Worm (Caenorhabditis elegans) whole organism, L4/young adult: ENCODE measurements around the gene srh-20.

Experiments used
- W03F9.2 ChIP-seq: fragments of 150-350 bp; optimal IDR thresholded peaks from 2 replicates; lab custom pipeline; 2014; ENCODE audit warnings: missing biosample characterization, missing genetic modification characterization
- dao-5 ChIP-seq: sonication (generic microtip); optimal IDR thresholded peaks from 2 replicates; lab custom pipeline; 2016; ENCODE audit warnings: missing genotype, missing genetic modification characterization, moderate library complexity, missing compliant biosample characterization
- him-1 ChIP-seq: sonication (generic microtip); optimal IDR thresholded peaks from 2 replicates; lab custom pipeline; 2016; ENCODE audit warnings: missing genotype, missing genetic modification reagents, missing genetic modification characterization, missing compliant biosample characterization

DNA sequence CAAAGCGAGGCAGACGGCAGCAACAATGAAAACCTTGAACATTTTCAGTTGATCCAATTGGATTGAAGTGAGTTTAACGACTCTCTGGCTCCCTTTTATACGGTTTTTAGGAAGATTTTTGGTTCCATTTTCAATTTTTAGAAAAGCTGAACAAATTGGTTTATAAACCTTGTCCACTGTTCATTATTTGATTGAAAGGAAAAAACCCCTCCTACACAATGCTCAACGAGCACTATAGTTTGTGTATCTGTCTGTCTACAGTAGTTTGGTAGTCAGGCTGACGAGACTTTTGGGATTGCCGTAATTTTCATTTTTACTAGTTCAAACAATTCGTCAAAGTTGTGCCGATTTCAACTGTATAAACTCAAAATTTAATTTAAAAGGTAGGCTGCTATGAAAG lies 45.5 kb upstream of the srh-20 start, which contains the start of gene T19H12.15:
- TF ChIP-seq him-1 (tag; lab: Kevin White, UChicago) (no peak), dao-5 (no peak), W03F9.2 (no peak)
